Fruit fly (Drosophila melanogaster) whole organism, embryonic: ENCODE results near the gene CG15353.

Experiments used
- Ada2b ChIP-seq: fragments of 200-800 bp; sonication (Bioruptor generic); IDR thresholded peaks from 2 replicates; pipeline ENCODE4 v1.3.6; 2022; ENCODE audit warnings: missing biosample characterization, missing genetic modification characterization
- Atf3 ChIP-seq: fragments of 200-800 bp; sonication (Bioruptor generic); optimal IDR thresholded peaks from 3 replicates; lab custom pipeline; 2016; ENCODE audit warnings: missing biosample characterization, missing genetic modification characterization
- B-H2 ChIP-seq: fragments of 200-800 bp; sonication (Bioruptor generic); optimal IDR thresholded peaks from 2 replicates; lab custom pipeline; 2018; ENCODE audit warnings: missing biosample characterization, mild to moderate bottlenecking, missing genetic modification characterization
- BEAF-32 ChIP-seq: fragments of 200-800 bp; sonication (Bioruptor generic); optimal IDR thresholded peaks from 3 replicates; lab custom pipeline; 2017; ENCODE audit warnings: missing biosample characterization, missing genetic modification characterization, mild to moderate bottlenecking, moderate library complexity, missing genetic modification reagents
- CG10979 ChIP-seq: fragments of 200-800 bp; sonication (Bioruptor generic); optimal IDR thresholded peaks from 2 replicates; lab custom pipeline; 2018; ENCODE audit warnings: missing biosample characterization, mild to moderate bottlenecking, missing genetic modification characterization, moderate library complexity
- CG14860 ChIP-seq: fragments of 200-800 bp; sonication (Bioruptor generic); IDR thresholded peaks from 3 replicates; pipeline ENCODE4 v1.3.6; 2022; ENCODE audit warnings: missing biosample characterization, missing genetic modification characterization; ENCODE audit not compliant: partially characterized antibody
- CG15073 ChIP-seq: fragments of 200-800 bp; sonication (Bioruptor generic); optimal IDR thresholded peaks from 2 replicates; lab custom pipeline; 2016; ENCODE audit warnings: missing biosample characterization, missing genetic modification characterization
- CG15269 ChIP-seq: fragments of 200-800 bp; sonication (Bioruptor generic); optimal IDR thresholded peaks from 2 replicates; lab custom pipeline; 2018; ENCODE audit warnings: missing biosample characterization, mild to moderate bottlenecking, missing genetic modification characterization, moderate library complexity
- CG15696 ChIP-seq: fragments of 200-800 bp; sonication (Bioruptor generic); optimal IDR thresholded peaks from 2 replicates; lab custom pipeline; 2019; ENCODE audit warnings: missing biosample characterization, mild to moderate bottlenecking, missing genetic modification characterization, moderate library complexity
- CG17802 ChIP-seq: fragments of 200-800 bp; sonication (Bioruptor generic); optimal IDR thresholded peaks from 2 replicates; lab custom pipeline; 2018; ENCODE audit warnings: missing biosample characterization, mild to moderate bottlenecking, missing genetic modification characterization, moderate library complexity
- CG2202 ChIP-seq: fragments of 200-800 bp; sonication (Bioruptor generic); optimal IDR thresholded peaks from 2 replicates; lab custom pipeline; 2018; ENCODE audit warnings: missing biosample characterization, mild to moderate bottlenecking, missing genetic modification characterization
- CG2875 ChIP-seq: fragments of 200-800 bp; sonication (Bioruptor generic); optimal IDR thresholded peaks from 2 replicates; lab custom pipeline; 2017; ENCODE audit warnings: missing biosample characterization, mild to moderate bottlenecking, missing genetic modification characterization, missing genetic modification reagents
- CG31441 ChIP-seq: fragments of 200-800 bp; sonication (Bioruptor generic); IDR thresholded peaks from 2 replicates; pipeline ENCODE4 v1.3.6; 2022; ENCODE audit warnings: missing biosample characterization, missing genetic modification characterization
- CG3163 ChIP-seq: fragments of 200-800 bp; sonication (Bioruptor generic); optimal IDR thresholded peaks from 3 replicates; lab custom pipeline; 2016; ENCODE audit warnings: missing biosample characterization, missing genetic modification characterization
- CG3407 ChIP-seq: fragments of 200-800 bp; sonication (Bioruptor generic); optimal IDR thresholded peaks from 2 replicates; lab custom pipeline; 2018; ENCODE audit warnings: missing biosample characterization, mild to moderate bottlenecking, missing genetic modification characterization
- CG3847 ChIP-seq: fragments of 200-800 bp; sonication (Bioruptor generic); IDR thresholded peaks from 2 replicates; pipeline ENCODE4 v1.3.6; 2022; ENCODE audit warnings: missing biosample characterization, missing genetic modification characterization
- CG4707 ChIP-seq: fragments of 200-800 bp; sonication (Bioruptor generic); optimal IDR thresholded peaks from 2 replicates; lab custom pipeline; 2018; ENCODE audit warnings: missing biosample characterization, mild to moderate bottlenecking, missing genetic modification characterization, moderate library complexity
- CG4854 ChIP-seq: fragments of 200-800 bp; sonication (Bioruptor generic); optimal IDR thresholded peaks from 2 replicates; lab custom pipeline; 2016; ENCODE audit warnings: missing biosample characterization, missing genetic modification characterization, inconsistent platforms
- CG6175 ChIP-seq: fragments of 200-800 bp; sonication (Bioruptor generic); IDR thresholded peaks from 3 replicates; pipeline ENCODE4 v1.3.6; 2022; ENCODE audit warnings: missing biosample characterization, missing genetic modification characterization
- CG6272 ChIP-seq: fragments of 200-800 bp; sonication (Bioruptor generic); IDR thresholded peaks from 2 replicates; pipeline ENCODE4 v1.3.6; 2022; ENCODE audit warnings: missing biosample characterization, missing genetic modification characterization
- CG6854 ChIP-seq: fragments of 200-800 bp; sonication (Bioruptor generic); optimal IDR thresholded peaks from 3 replicates; lab custom pipeline; 2017; ENCODE audit warnings: missing biosample characterization, mild to moderate bottlenecking, missing genetic modification characterization
- CG9727 ChIP-seq: fragments of 200-800 bp; sonication (Bioruptor generic); optimal IDR thresholded peaks from 3 replicates; lab custom pipeline; 2017; ENCODE audit warnings: missing biosample characterization, mild to moderate bottlenecking, missing genetic modification characterization
- Gug ChIP-seq: fragments of 200-800 bp; sonication (Bioruptor generic); IDR thresholded peaks from 4 replicates; pipeline ENCODE4 v1.3.6; 2022; ENCODE audit warnings: missing biosample characterization, missing genetic modification characterization
- Hmr ChIP-seq: fragments of 200-800 bp; sonication (Bioruptor generic); optimal IDR thresholded peaks from 3 replicates; lab custom pipeline; 2017; ENCODE audit warnings: mild to moderate bottlenecking, missing biosample characterization, missing genetic modification reagents, missing genetic modification characterization
- Lim3 ChIP-seq: fragments of 200-800 bp; sonication (Bioruptor generic); IDR thresholded peaks from 2 replicates; pipeline ENCODE4 v1.3.6; 2022; ENCODE audit warnings: missing biosample characterization, missing genetic modification characterization
- NC2β ChIP-seq: fragments of 200-800 bp; sonication (Bioruptor generic); optimal IDR thresholded peaks from 2 replicates; lab custom pipeline; 2016; ENCODE audit warnings: missing biosample characterization, missing genetic modification characterization
- NK7.1 ChIP-seq: fragments of 200-800 bp; sonication (Bioruptor generic); optimal IDR thresholded peaks from 3 replicates; lab custom pipeline; 2016; ENCODE audit warnings: missing biosample characterization, missing genetic modification characterization
- Nf-YB ChIP-seq: fragments of 200-800 bp; sonication (Bioruptor generic); optimal IDR thresholded peaks from 3 replicates; lab custom pipeline; 2019; ENCODE audit warnings: missing biosample characterization, mild to moderate bottlenecking, missing genetic modification characterization, moderate library complexity
- amos ChIP-seq: fragments of 200-800 bp; sonication (Bioruptor generic); IDR thresholded peaks from 2 replicates; pipeline ENCODE4 v1.3.6; 2022; ENCODE audit warnings: missing biosample characterization, missing genetic modification characterization; ENCODE audit not compliant: partially characterized antibody
- ap ChIP-seq: fragments of 200-800 bp; sonication (Bioruptor generic); IDR thresholded peaks from 2 replicates; pipeline ENCODE4 v1.3.6; 2022; ENCODE audit warnings: missing biosample characterization, missing genetic modification characterization
- az2 ChIP-seq: fragments of 200-800 bp; sonication (Bioruptor generic); optimal IDR thresholded peaks from 3 replicates; lab custom pipeline; 2016; ENCODE audit warnings: missing biosample characterization, missing genetic modification characterization
- br ChIP-seq: fragments of >200 bp; optimal IDR thresholded peaks from 2 replicates; lab custom pipeline; 2017
- crc ChIP-seq: fragments of 200-800 bp; sonication (Bioruptor generic); optimal IDR thresholded peaks from 2 replicates; lab custom pipeline; 2016; ENCODE audit warnings: missing biosample characterization, missing genetic modification characterization
- dan ChIP-seq: fragments of 200-800 bp; sonication (Bioruptor generic); IDR thresholded peaks from 2 replicates; pipeline ENCODE4 v1.3.6; 2022; ENCODE audit warnings: missing biosample characterization, missing genetic modification characterization
- disco-r ChIP-seq: fragments of 200-800 bp; sonication (Bioruptor generic); optimal IDR thresholded peaks from 2 replicates; lab custom pipeline; 2016; ENCODE audit warnings: missing biosample characterization, missing genetic modification characterization
- dpn ChIP-seq, 2 experiments: fragments of 200-800 bp; sonication (Bioruptor generic); optimal IDR thresholded peaks; 3 replicates each; lab custom pipeline; 2016; ENCODE audit warnings: missing biosample characterization in 2 of 2, missing genetic modification characterization in 2 of 2
- esg ChIP-seq: fragments of 200-800 bp; sonication (Bioruptor generic); conservative IDR thresholded peaks from 2 replicates; pipeline ENCODE4 v1.3.6; 2022; ENCODE audit warnings: missing biosample characterization, missing genetic modification characterization
- fd102C ChIP-seq: fragments of 200-800 bp; sonication (Bioruptor generic); optimal IDR thresholded peaks from 2 replicates; lab custom pipeline; 2018; ENCODE audit warnings: missing biosample characterization, mild to moderate bottlenecking, missing genetic modification characterization, moderate library complexity
- hth ChIP-seq: fragments of >200 bp; optimal IDR thresholded peaks from 2 replicates; lab custom pipeline; 2017; ENCODE audit warnings: inconsistent platforms
- kni ChIP-seq: fragments of 200-800 bp; sonication (Bioruptor generic); optimal IDR thresholded peaks from 3 replicates; lab custom pipeline; 2017; ENCODE audit warnings: mild to moderate bottlenecking, missing biosample characterization, missing genetic modification reagents, missing genetic modification characterization
- mirr ChIP-seq: fragments of 200-800 bp; sonication (Bioruptor generic); optimal IDR thresholded peaks from 3 replicates; lab custom pipeline; 2018; ENCODE audit warnings: missing biosample characterization, mild to moderate bottlenecking, missing genetic modification characterization
- org-1 ChIP-seq: fragments of 200-800 bp; sonication (Bioruptor generic); optimal IDR thresholded peaks from 2 replicates; lab custom pipeline; 2017; ENCODE audit warnings: missing biosample characterization, missing genetic modification characterization
- peb ChIP-seq: fragments of 200-800 bp; sonication (Bioruptor generic); IDR thresholded peaks from 2 replicates; pipeline ENCODE4 v1.3.6; 2022; ENCODE audit warnings: missing biosample characterization, missing genetic modification characterization
- phol ChIP-seq: fragments of 200-800 bp; sonication (Bioruptor generic); optimal IDR thresholded peaks from 3 replicates; lab custom pipeline; 2018; ENCODE audit warnings: missing biosample characterization, mild to moderate bottlenecking, missing genetic modification characterization, moderate library complexity
- run ChIP-seq: fragments of 200-800 bp; sonication (Bioruptor generic); optimal IDR thresholded peaks from 3 replicates; lab custom pipeline; 2018; ENCODE audit warnings: missing biosample characterization, mild to moderate bottlenecking, missing genetic modification characterization
- sima ChIP-seq: fragments of 200-800 bp; sonication (Bioruptor generic); optimal IDR thresholded peaks from 2 replicates; lab custom pipeline; 2016; ENCODE audit warnings: missing biosample characterization, missing genetic modification characterization
- sug ChIP-seq: fragments of 200-800 bp; optimal IDR thresholded peaks from 2 replicates; lab custom pipeline; 2019; ENCODE audit warnings: missing biosample characterization, mild to moderate bottlenecking, missing genetic modification characterization, moderate library complexity
- tna ChIP-seq: fragments of 200-800 bp; sonication (Bioruptor generic); IDR thresholded peaks from 2 replicates; pipeline ENCODE4 v1.3.6; 2022; ENCODE audit warnings: missing biosample characterization, missing genetic modification characterization; ENCODE audit not compliant: partially characterized antibody
- wor ChIP-seq: fragments of 200-800 bp; sonication (Bioruptor generic); IDR thresholded peaks from 2 replicates; pipeline ENCODE4 v1.3.6; 2022; ENCODE audit warnings: missing biosample characterization, missing genetic modification characterization
- zfh2 ChIP-seq: fragments of 200-800 bp; sonication (Bioruptor generic); optimal IDR thresholded peaks from 2 replicates; lab custom pipeline; 2016; ENCODE audit warnings: missing biosample characterization, missing genetic modification characterization

CG15353 gene

dm6 chr2L:2008980-2009954 lies 2.3 kb upstream of the CG15353 start, which contains the start of gene CG4238 (continued):
- TF ChIP-seq crc (no peak), esg (GFP tag; lab: Robert Waterston, UW) (no peak), az2 (GFP tag; lab: Kevin White, UChicago) (no peak), CG14860 (GFP tag; lab: Robert Waterston, UW) (peak; percentile 59), org-1 (no peak), Ada2b (no peak), CG6272 (GFP tag; lab: Robert Waterston, UW) (no peak), mirr (GFP tag; lab: Kevin White, UChicago) (no peak), NK7.1 (no peak), Hmr (no peak), CG3407 (GFP tag; lab: Kevin White, UChicago) (no peak), CG2875 (no peak), CG10979 (no peak), wor (GFP tag; lab: Robert Waterston, UW) (no peak), CG6175 (GFP tag; lab: Robert Waterston, UW) (no peak), CG6854 (GFP tag; lab: Kevin White, UChicago) (no peak), CG31441 (GFP tag; lab: Robert Waterston, UW) (0 out of 2 replicates have a peak, but pooled peaks have one; percentile 28), fd102C (no peak), zfh2 (GFP tag; lab: Kevin White, UChicago) (no peak), peb (GFP tag; lab: Robert Waterston, UW) (no peak), CG4707 (GFP tag; lab: Kevin White, UChicago) (no peak), amos (GFP tag; lab: Robert Waterston, UW) (peak; percentile 71), kni (GFP tag; lab: Kevin White, UChicago) (peak; percentile 5), dpn (GFP tag; optimal IDR thresholded peaks at IDR 0.05; lab: Kevin White, UChicago) (no peak), hth (lab: Kevin White, UChicago) (no peak), NC2β (GFP tag; lab: Kevin White, UChicago) (no peak), CG3847 (GFP tag; lab: Robert Waterston, UW) (no peak), ap (GFP tag; lab: Robert Waterston, UW) (no peak), B-H2 (GFP tag; lab: Kevin White, UChicago) (no peak), Lim3 (GFP tag; lab: Robert Waterston, UW) (no peak), run (tag; lab: Kevin White, UChicago) (no peak), sima (no peak), Atf3 (GFP tag; lab: Kevin White, UChicago) (no peak), BEAF-32 (GFP tag; lab: Kevin White, UChicago) (peak; percentile 29), CG4854 (GFP tag; lab: Kevin White, UChicago) (no peak), CG17802 (tag; lab: Kevin White, UChicago) (no peak), disco-r (no peak), Nf-YB (no peak), CG15696 (no peak), dan (no peak), phol (tag; lab: Kevin White, UChicago) (peak; percentile 76), CG3163 (no peak), tna (peak; percentile 56), CG15073 (GFP tag; lab: Kevin White, UChicago) (no peak), CG2202 (tag; lab: Kevin White, UChicago) (no peak), CG9727 (no peak), br (lab: Kevin White, UChicago) (no peak), sug (tag; lab: Kevin White, UChicago) (peak; percentile 22), CG15269 (tag; lab: Kevin White, UChicago) (no peak), Gug (GFP tag; lab: Robert Waterston, UW) (no peak)
